Fruit fly (Drosophila melanogaster): ENCODE measurements around the gene Rph.

The Rph gene

DNA sequence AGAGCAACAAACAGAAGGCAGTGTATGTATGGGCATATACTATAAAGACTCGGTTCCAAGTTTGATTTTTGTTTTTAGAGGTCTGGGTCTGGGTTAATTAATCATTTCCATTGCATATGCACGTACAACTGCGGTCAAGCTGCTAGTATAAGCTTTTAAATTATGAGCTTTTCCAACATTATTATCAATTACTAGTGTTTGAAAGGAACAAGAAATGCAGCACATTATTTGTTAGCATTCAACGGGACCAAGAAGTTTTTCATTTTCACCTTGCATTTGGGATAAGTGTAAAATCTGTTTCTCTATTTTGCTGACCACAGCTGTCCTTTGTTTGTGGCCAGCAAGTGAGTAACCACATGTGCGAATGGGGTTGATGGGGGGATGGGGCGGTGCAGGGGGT, 39.6 kb downstream of the Rph start (continued):
- TF ChIP-seq CG12236 (GFP tag; optimal IDR thresholded peaks at IDR 0.05) = no peak
- peak; percentile 39; the same call in 1 of the 3 replicates for TF ChIP-seq B-H1 (GFP tag; IDR thresholded peaks at IDR 0.05)
- no peak for TF ChIP-seq fd3F (GFP tag; optimal IDR thresholded peaks at IDR 0.05)
- TF ChIP-seq CG13287 (GFP tag; IDR thresholded peaks at IDR 0.05; ENCODE audit: partially characterized antibody) = no peak
- peak; percentile 47; the same call in 1 of the 2 replicates for TF ChIP-seq CG6689 (GFP tag; IDR thresholded peaks at IDR 0.05)
- no peak for TF ChIP-seq CG7928 (GFP tag; optimal IDR thresholded peaks at IDR 0.05)
- no peak for TF ChIP-seq CG4707 (GFP tag; optimal IDR thresholded peaks at IDR 0.05)
- TF ChIP-seq CG7786 (GFP tag; optimal IDR thresholded peaks at IDR 0.05) = no peak
- TF ChIP-seq CG17612 (GFP tag; IDR thresholded peaks at IDR 0.05) = no peak
- peak; percentile 32 for TF ChIP-seq D19A (tag; optimal IDR thresholded peaks at IDR 0.05)
- no peak for TF ChIP-seq CG12104 (GFP tag; optimal IDR thresholded peaks at IDR 0.05)
- no peak for TF ChIP-seq Ets65A (GFP tag)
- TF ChIP-seq CG18619 (GFP tag; optimal IDR thresholded peaks at IDR 0.05) = no peak
- peak; percentile 45 for TF ChIP-seq Ada2b (GFP tag; IDR thresholded peaks at IDR 0.05)
- TF ChIP-seq nmo (GFP tag; optimal IDR thresholded peaks at IDR 0.05) = peak; percentile 32
- TF ChIP-seq Hr39 (optimal IDR thresholded peaks at IDR 0.05) = no peak
- TF ChIP-seq onecut (GFP tag; IDR thresholded peaks at IDR 0.05) = peak; percentile 30; the same call in 1 of the 2 replicates
- peak; percentile 84 for TF ChIP-seq Med (GFP tag)
- no peak for TF ChIP-seq CG33557 (GFP tag; optimal IDR thresholded peaks at IDR 0.05)
- no peak for TF ChIP-seq CG12769 (tag; optimal IDR thresholded peaks at IDR 0.05)
- no peak for TF ChIP-seq cg (GFP tag; optimal IDR thresholded peaks at IDR 0.05)
- TF ChIP-seq pfk (GFP tag; optimal IDR thresholded peaks at IDR 0.05) = no peak
- no peak for TF ChIP-seq tio (GFP tag; optimal IDR thresholded peaks at IDR 0.05)
- no peak for TF ChIP-seq CG9817 (tag; optimal IDR thresholded peaks at IDR 0.05)
- TF ChIP-seq grau (tag; optimal IDR thresholded peaks at IDR 0.05) = peak; percentile 45
- 0 out of 2 replicates have a peak, but pooled peaks have one; percentile 12 for TF ChIP-seq E2f1 (GFP tag; IDR thresholded peaks at IDR 0.05)
- TF ChIP-seq ranshi (GFP tag; IDR thresholded peaks at IDR 0.05) = 0 out of 2 replicates have a peak, but pooled peaks have one; percentile 32
- TF ChIP-seq unc-4 (GFP tag; IDR thresholded peaks at IDR 0.05; ENCODE audit: partially characterized antibody) = no peak
- TF ChIP-seq Sox100B (GFP tag; optimal IDR thresholded peaks at IDR 0.05) = peak; percentile 16
- no peak for TF ChIP-seq fd102C (GFP tag; optimal IDR thresholded peaks at IDR 0.05)
- peak; percentile 12; the same call in 1 of the 3 replicates for TF ChIP-seq otp (GFP tag; IDR thresholded peaks at IDR 0.05)
- TF ChIP-seq yki (optimal IDR thresholded peaks at IDR 0.05) = no peak
- no peak for TF ChIP-seq CG4617 (GFP tag; optimal IDR thresholded peaks at IDR 0.05; ENCODE audit: borderline replicate concordance)
- peak; percentile 77 for TF ChIP-seq CG11504 (tag; optimal IDR thresholded peaks at IDR 0.05)
- TF ChIP-seq Mrtf (GFP tag; IDR thresholded peaks at IDR 0.05) = 0 out of 3 replicates have a peak, but pooled peaks have one; percentile 32
- peak; percentile 29; the same call in 1 of the 2 replicates for TF ChIP-seq CG4730 (GFP tag; IDR thresholded peaks at IDR 0.05)
- TF ChIP-seq slbo (GFP tag; IDR thresholded peaks at IDR 0.05) = 0 out of 2 replicates have a peak, but pooled peaks have one; percentile 25
- no peak for TF ChIP-seq CG2199 (GFP tag; IDR thresholded peaks at IDR 0.05)
- TF ChIP-seq pan (optimal IDR thresholded peaks at IDR 0.05) = no peak
- peak in 1 of 2 experiments; percentile 49 for TF ChIP-seq pan (GFP tag; optimal IDR thresholded peaks at IDR 0.05 in 1 of 2, IDR thresholded peaks at IDR 0.05 in 1 of 2)
- TF ChIP-seq CG8944 (GFP tag; optimal IDR thresholded peaks at IDR 0.05) = no peak
- 0 out of 3 replicates have a peak, but pooled peaks have one; percentile 34 for TF ChIP-seq ken (GFP tag; IDR thresholded peaks at IDR 0.05)
- TF ChIP-seq CG10209 (GFP tag; optimal IDR thresholded peaks at IDR 0.05) = peak; percentile 40
- no peak for TF ChIP-seq ems (GFP tag; optimal IDR thresholded peaks at IDR 0.05)
- no peak for TF ChIP-seq CG5245 (GFP tag; optimal IDR thresholded peaks at IDR 0.05)
- no peak for TF ChIP-seq CG17186 (GFP tag; optimal IDR thresholded peaks at IDR 0.05)
- no peak for TF ChIP-seq Lpt (GFP tag; optimal IDR thresholded peaks at IDR 0.05)
- peak; percentile 65 for TF ChIP-seq gem (tag; optimal IDR thresholded peaks at IDR 0.05)
- peak; percentile 71 for TF ChIP-seq sens (GFP tag)
- 0 out of 2 replicates have a peak, but pooled peaks have one; percentile 9 for TF ChIP-seq CG32772 (GFP tag; IDR thresholded peaks at IDR 0.05)
- TF ChIP-seq CG14441 (GFP tag; IDR thresholded peaks at IDR 0.05) = peak; percentile 58
- peak; percentile 43 for TF ChIP-seq Xbp1 (GFP tag; optimal IDR thresholded peaks at IDR 0.05)

Data from whole organism, embryonic.